Worm (Caenorhabditis elegans) whole organism, early embryonic: ENCODE measurements around the gene sorb-1.

Experiments
- aly-1 ChIP-seq: sonication (generic microtip); optimal IDR thresholded peaks from 2 replicates; lab custom pipeline; 2016; ENCODE audit warnings: missing genetic modification characterization, missing compliant biosample characterization
- ceh-36 ChIP-seq: sonication (generic microtip); optimal IDR thresholded peaks from 2 replicates; lab custom pipeline; 2016; ENCODE audit warnings: missing genetic modification characterization, inconsistent platforms, missing compliant biosample characterization
- hnd-1 ChIP-seq: sonication (generic microtip); optimal IDR thresholded peaks from 2 replicates; lab custom pipeline; 2016; ENCODE audit warnings: missing genetic modification characterization, missing compliant biosample characterization
- tra-4 ChIP-seq: sonication (generic microtip); optimal IDR thresholded peaks from 2 replicates; lab custom pipeline; 2017; ENCODE audit warnings: missing genetic modification characterization, missing compliant biosample characterization

ce11 chrIV:13700847-13701246 is 49.3 kb upstream of the sorb-1 start:
- no peak for TF ChIP-seq tra-4 (tag; lab: Kevin White, UChicago)
- TF ChIP-seq ceh-36, result no peak
- TF ChIP-seq hnd-1 (tag; lab: Kevin White, UChicago), result no peak
- TF ChIP-seq aly-1 (tag; lab: Kevin White, UChicago), result no peak
